Fruit fly (Drosophila melanogaster) whole organism, embryonic: Measurements from ENCODE around the gene CG11811.

ENCODE experiments used
- Atf-2 ChIP-seq: fragments of 200-800 bp; sonication (Bioruptor generic); optimal IDR thresholded peaks from 2 replicates; lab custom pipeline; 2016; ENCODE audit warnings: missing biosample characterization, missing genetic modification characterization
- CG10321 ChIP-seq: fragments of 200-800 bp; sonication (Bioruptor generic); IDR thresholded peaks from 2 replicates; pipeline ENCODE4 v1.3.6; 2022; ENCODE audit warnings: missing biosample characterization, missing genetic modification characterization
- CG11695 ChIP-seq: fragments of 200-800 bp; sonication (Bioruptor generic); IDR thresholded peaks from 3 replicates; pipeline ENCODE4 v1.3.6; 2022; ENCODE audit warnings: missing biosample characterization, missing genetic modification characterization
- CG12744 ChIP-seq: fragments of 200-800 bp; sonication (Bioruptor generic); optimal IDR thresholded peaks from 2 replicates; lab custom pipeline; 2016; ENCODE audit warnings: missing biosample characterization, missing genetic modification characterization
- CG13296 ChIP-seq: fragments of 200-800 bp; sonication (Bioruptor generic); optimal IDR thresholded peaks from 3 replicates; lab custom pipeline; 2018; ENCODE audit warnings: missing biosample characterization, mild to moderate bottlenecking, missing genetic modification characterization
- CG13894 ChIP-seq: fragments of 200-800 bp; sonication (Bioruptor generic); optimal IDR thresholded peaks from 3 replicates; lab custom pipeline; 2018; ENCODE audit warnings: missing biosample characterization, mild to moderate bottlenecking, missing genetic modification characterization, moderate library complexity
- CG14860 ChIP-seq: fragments of 200-800 bp; sonication (Bioruptor generic); IDR thresholded peaks from 3 replicates; pipeline ENCODE4 v1.3.6; 2022; ENCODE audit warnings: missing biosample characterization, missing genetic modification characterization; ENCODE audit not compliant: partially characterized antibody
- CG15696 ChIP-seq: fragments of 200-800 bp; sonication (Bioruptor generic); optimal IDR thresholded peaks from 2 replicates; lab custom pipeline; 2019; ENCODE audit warnings: missing biosample characterization, mild to moderate bottlenecking, missing genetic modification characterization, moderate library complexity
- CG1647 ChIP-seq: fragments of 200-800 bp; sonication (Bioruptor generic); optimal IDR thresholded peaks from 3 replicates; lab custom pipeline; 2016; ENCODE audit warnings: missing biosample characterization, missing genetic modification characterization
- CG1832 ChIP-seq: fragments of 200-800 bp; sonication (Bioruptor generic); optimal IDR thresholded peaks from 2 replicates; lab custom pipeline; 2017; ENCODE audit warnings: missing biosample characterization, mild to moderate bottlenecking, missing genetic modification characterization, inconsistent platforms
- CG2875 ChIP-seq: fragments of 200-800 bp; sonication (Bioruptor generic); optimal IDR thresholded peaks from 2 replicates; lab custom pipeline; 2017; ENCODE audit warnings: missing biosample characterization, mild to moderate bottlenecking, missing genetic modification characterization, missing genetic modification reagents
- CG31224 ChIP-seq: fragments of 200-800 bp; sonication (Bioruptor generic); IDR thresholded peaks from 2 replicates; pipeline ENCODE4 v1.3.6; 2022; ENCODE audit warnings: missing biosample characterization, missing genetic modification characterization
- CG32532 ChIP-seq: fragments of 200-800 bp; sonication (Bioruptor generic); IDR thresholded peaks from 2 replicates; pipeline ENCODE4 v1.3.6; 2022; ENCODE audit warnings: missing biosample characterization, missing genetic modification characterization
- CG3407 ChIP-seq: fragments of 200-800 bp; sonication (Bioruptor generic); optimal IDR thresholded peaks from 2 replicates; lab custom pipeline; 2018; ENCODE audit warnings: missing biosample characterization, mild to moderate bottlenecking, missing genetic modification characterization
- CG4854 ChIP-seq: fragments of 200-800 bp; sonication (Bioruptor generic); optimal IDR thresholded peaks from 2 replicates; lab custom pipeline; 2016; ENCODE audit warnings: missing biosample characterization, missing genetic modification characterization, inconsistent platforms
- CG5180 ChIP-seq: fragments of 200-800 bp; sonication (Bioruptor generic); optimal IDR thresholded peaks from 3 replicates; lab custom pipeline; 2017; ENCODE audit warnings: missing biosample characterization, missing genetic modification characterization, mild to moderate bottlenecking, moderate library complexity, missing genetic modification reagents
- CG5953 ChIP-seq: fragments of 200-800 bp; sonication (Bioruptor generic); IDR thresholded peaks from 2 replicates; pipeline ENCODE4 v1.3.6; 2022; ENCODE audit warnings: missing biosample characterization, missing genetic modification characterization
- CG6689 ChIP-seq: fragments of 200-800 bp; sonication (Bioruptor generic); IDR thresholded peaks from 2 replicates; pipeline ENCODE4 v1.3.6; 2022; ENCODE audit warnings: missing biosample characterization, missing genetic modification characterization
- CG6765 ChIP-seq: fragments of 200-800 bp; sonication (Bioruptor generic); optimal IDR thresholded peaks from 3 replicates; lab custom pipeline; 2017; ENCODE audit warnings: missing biosample characterization, mild to moderate bottlenecking, missing genetic modification characterization
- CG7963 ChIP-seq: fragments of 200-800 bp; sonication (Bioruptor generic); IDR thresholded peaks from 3 replicates; pipeline ENCODE4 v1.3.6; 2022; ENCODE audit warnings: missing biosample characterization, missing genetic modification characterization; ENCODE audit not compliant: partially characterized antibody
- CG7987 ChIP-seq: fragments of 200-800 bp; sonication (Bioruptor generic); optimal IDR thresholded peaks from 2 replicates; lab custom pipeline; 2018; ENCODE audit warnings: missing biosample characterization, mild to moderate bottlenecking, missing genetic modification characterization, moderate library complexity
- CG9609 ChIP-seq: fragments of 200-800 bp; sonication (Bioruptor generic); optimal IDR thresholded peaks from 3 replicates; lab custom pipeline; 2016; ENCODE audit warnings: missing biosample characterization, missing genetic modification characterization
- CG9817 ChIP-seq: fragments of 200-800 bp; sonication (Bioruptor generic); optimal IDR thresholded peaks from 2 replicates; lab custom pipeline; 2018; ENCODE audit warnings: missing biosample characterization, mild to moderate bottlenecking, missing genetic modification characterization, moderate library complexity
- Dbx ChIP-seq: fragments of 200-800 bp; sonication (Bioruptor generic); IDR thresholded peaks from 3 replicates; pipeline ENCODE4 v1.3.6; 2022; ENCODE audit warnings: missing biosample characterization, missing genetic modification characterization
- GATAe ChIP-seq: fragments of 200-800 bp; sonication (Bioruptor generic); conservative IDR thresholded peaks from 2 replicates; pipeline ENCODE4 v1.3.6; 2022; ENCODE audit warnings: missing biosample characterization, missing genetic modification characterization
- Hand ChIP-seq: fragments of 200-800 bp; sonication (Bioruptor generic); optimal IDR thresholded peaks from 2 replicates; lab custom pipeline; 2017; ENCODE audit warnings: mild to moderate bottlenecking, missing biosample characterization, missing genetic modification reagents, missing genetic modification characterization
- Pdp1 ChIP-seq, 2 experiments: fragments of 200-800 bp; sonication (Bioruptor generic); optimal IDR thresholded peaks; 3 replicates each; lab custom pipeline; 2016; ENCODE audit warnings: missing biosample characterization in 2 of 2, missing genetic modification characterization in 2 of 2, mild to moderate bottlenecking in 1 of 2, moderate library complexity in 1 of 2
- Poxn ChIP-seq: fragments of 200-800 bp; sonication (Bioruptor generic); IDR thresholded peaks from 2 replicates; pipeline ENCODE4 v1.3.6; 2022; ENCODE audit warnings: missing biosample characterization, missing genetic modification characterization
- Ssrp ChIP-seq: fragments of 200-800 bp; sonication (Bioruptor generic); optimal IDR thresholded peaks from 2 replicates; lab custom pipeline; 2018; ENCODE audit warnings: missing biosample characterization, mild to moderate bottlenecking, missing genetic modification characterization, moderate library complexity
- Stat92E ChIP-seq, 3 experiments: fragments of >200 bp in 2 of 3; fragments of 200-800 bp in 1 of 3; sonication (Bioruptor generic) in 1 of 3; optimal IDR thresholded peaks; 2 replicates each; lab custom pipeline; 2017 to 2019; ENCODE audit warnings: missing biosample characterization in 3 of 3, missing genetic modification characterization in 3 of 3, mild to moderate bottlenecking in 1 of 3, moderate library complexity in 1 of 3
- bab2 ChIP-seq: fragments of 200-800 bp; sonication (Bioruptor generic); optimal IDR thresholded peaks from 2 replicates; lab custom pipeline; 2016; ENCODE audit warnings: missing biosample characterization, missing genetic modification characterization
- chif ChIP-seq, 2 experiments: fragments of 200-800 bp; sonication (Bioruptor generic); optimal IDR thresholded peaks; 3 replicates each; lab custom pipeline; 2016; ENCODE audit warnings: missing biosample characterization in 2 of 2, missing genetic modification characterization in 2 of 2
- chinmo ChIP-seq: fragments of 200-800 bp; sonication (Bioruptor generic); IDR thresholded peaks from 4 replicates; pipeline ENCODE4 v1.3.6; 2022; ENCODE audit warnings: missing biosample characterization, missing genetic modification characterization; ENCODE audit not compliant: partially characterized antibody
- esg ChIP-seq: fragments of 200-800 bp; sonication (Bioruptor generic); conservative IDR thresholded peaks from 2 replicates; pipeline ENCODE4 v1.3.6; 2022; ENCODE audit warnings: missing biosample characterization, missing genetic modification characterization
- fd96Cb ChIP-seq: fragments of 200-800 bp; sonication (Bioruptor generic); optimal IDR thresholded peaks from 2 replicates; lab custom pipeline; 2018; ENCODE audit warnings: missing biosample characterization, mild to moderate bottlenecking, missing genetic modification characterization, moderate library complexity
- jing ChIP-seq: fragments of 200-800 bp; sonication (Bioruptor generic); optimal IDR thresholded peaks from 2 replicates; lab custom pipeline; 2018; ENCODE audit warnings: missing biosample characterization, mild to moderate bottlenecking, missing genetic modification characterization
- ken ChIP-seq: fragments of 200-800 bp; sonication (Bioruptor generic); IDR thresholded peaks from 3 replicates; pipeline ENCODE4 v1.3.6; 2022; ENCODE audit warnings: missing biosample characterization, missing genetic modification characterization
- lov ChIP-seq, 2 experiments: fragments of 200-800 bp in 1 of 2; fragments of >200 bp in 1 of 2; sonication (Bioruptor generic) in 1 of 2; IDR thresholded peaks in 1 of 2; optimal IDR thresholded peaks in 1 of 2; 2 replicates in 1 of 2; 3 replicates in 1 of 2; pipeline versions ENCODE4 v1.3.6 to Lab custom; 2017 to 2022; ENCODE audit warnings: missing biosample characterization in 1 of 2, missing genetic modification characterization in 1 of 2
- maf-S ChIP-seq: fragments of 200-800 bp; sonication (Bioruptor generic); optimal IDR thresholded peaks from 2 replicates; lab custom pipeline; 2016; ENCODE audit warnings: missing biosample characterization, missing genetic modification characterization
- salm ChIP-seq: fragments of 200-800 bp; sonication (Bioruptor generic); optimal IDR thresholded peaks from 2 replicates; lab custom pipeline; 2018; ENCODE audit warnings: missing biosample characterization, mild to moderate bottlenecking, missing genetic modification characterization
- sd ChIP-seq: fragments of 200-800 bp; sonication (Bioruptor generic); optimal IDR thresholded peaks from 3 replicates; lab custom pipeline; 2018; ENCODE audit warnings: missing biosample characterization, mild to moderate bottlenecking, missing genetic modification characterization, moderate library complexity
- sr ChIP-seq: fragments of 200-800 bp; sonication (Bioruptor generic); IDR thresholded peaks from 3 replicates; pipeline ENCODE4 v1.3.6; 2022; ENCODE audit warnings: missing biosample characterization, missing genetic modification characterization
- stc ChIP-seq: fragments of 200-800 bp; sonication (Bioruptor generic); IDR thresholded peaks from 2 replicates; pipeline ENCODE4 v1.3.6; 2022; ENCODE audit warnings: missing biosample characterization, missing genetic modification characterization
- stwl ChIP-seq: fragments of 200-800 bp; sonication (Bioruptor generic); optimal IDR thresholded peaks from 3 replicates; lab custom pipeline; 2018; ENCODE audit warnings: missing biosample characterization, mild to moderate bottlenecking, missing genetic modification characterization, moderate library complexity
- sug ChIP-seq: fragments of 200-800 bp; optimal IDR thresholded peaks from 2 replicates; lab custom pipeline; 2019; ENCODE audit warnings: missing biosample characterization, mild to moderate bottlenecking, missing genetic modification characterization, moderate library complexity
- tap ChIP-seq: fragments of 200-800 bp; optimal IDR thresholded peaks from 3 replicates; lab custom pipeline; 2019; ENCODE audit warnings: missing biosample characterization, mild to moderate bottlenecking, missing genetic modification characterization, moderate library complexity
- vvl ChIP-seq: fragments of 200-800 bp; sonication (Bioruptor generic); IDR thresholded peaks from 2 replicates; pipeline ENCODE4 v1.3.6; 2022; ENCODE audit warnings: missing biosample characterization, missing genetic modification characterization
- z ChIP-seq: fragments of 200-800 bp; sonication (Bioruptor generic); IDR thresholded peaks from 3 replicates; pipeline ENCODE4 v1.3.6; 2022; ENCODE audit warnings: missing biosample characterization, missing genetic modification characterization
- zfh2 ChIP-seq: fragments of 200-800 bp; sonication (Bioruptor generic); optimal IDR thresholded peaks from 2 replicates; lab custom pipeline; 2016; ENCODE audit warnings: missing biosample characterization, missing genetic modification characterization

Gene CG11811

dm6 chr3L:10741120-10741519 is 50.3 kb downstream of the CG11811 start (continued):
- TF ChIP-seq GATAe (GFP tag; lab: Robert Waterston, UW) (no peak), lov (optimal IDR thresholded peaks at IDR 0.05; lab: Kevin White, UChicago) (no peak), lov (GFP tag; IDR thresholded peaks at IDR 0.05; lab: Robert Waterston, UW) (0 out of 3 replicates have a peak, but pooled peaks have one; percentile 30), CG1647 (no peak), Dbx (GFP tag; lab: Robert Waterston, UW) (0 out of 3 replicates have a peak, but pooled peaks have one; percentile 17), Atf-2 (GFP tag; lab: Kevin White, UChicago) (no peak), zfh2 (GFP tag; lab: Kevin White, UChicago) (no peak), chif (GFP tag; optimal IDR thresholded peaks at IDR 0.05; lab: Kevin White, UChicago) (no peak), tap (tag; lab: Kevin White, UChicago) (peak; percentile 8), Poxn (GFP tag; lab: Robert Waterston, UW) (no peak), CG5953 (peak; percentile 71; the same call in 1 of the 2 replicates), vvl (0 out of 2 replicates have a peak, but pooled peaks have one; percentile 14), chinmo (GFP tag; lab: Robert Waterston, UW) (peak; percentile 61; the same call in 1 of the 4 replicates), Stat92E (GFP tag; optimal IDR thresholded peaks at IDR 0.05; lab: Kevin White, UChicago) (no peak), z (GFP tag; lab: Robert Waterston, UW) (peak; percentile 63; the same call in 2 of the 3 replicates), Ssrp (tag; lab: Kevin White, UChicago) (no peak), sr (peak; percentile 47; the same call in 1 of the 3 replicates), CG7987 (GFP tag; lab: Kevin White, UChicago) (peak; percentile 6), CG6765 (GFP tag; lab: Kevin White, UChicago) (no peak), CG15696 (tag; lab: Kevin White, UChicago) (no peak), esg (GFP tag; lab: Robert Waterston, UW) (no peak), CG10321 (GFP tag; lab: Robert Waterston, UW) (no peak), CG13894 (no peak), CG1832 (GFP tag; lab: Kevin White, UChicago) (no peak), jing (GFP tag; lab: Kevin White, UChicago) (no peak), maf-S (GFP tag; lab: Kevin White, UChicago) (no peak), CG3407 (GFP tag; lab: Kevin White, UChicago) (peak; percentile 40), sug (no peak), CG4854 (GFP tag; lab: Kevin White, UChicago) (no peak), Hand (no peak), CG12744 (no peak), Pdp1 (GFP tag; optimal IDR thresholded peaks at IDR 0.05; lab: Kevin White, UChicago) (no peak), sd (tag; lab: Kevin White, UChicago) (no peak), CG2875 (GFP tag; lab: Kevin White, UChicago) (peak; percentile 38), CG11695 (no peak), CG6689 (GFP tag; lab: Robert Waterston, UW) (0 out of 2 replicates have a peak, but pooled peaks have one; percentile 29), stwl (no peak), bab2 (GFP tag; lab: Kevin White, UChicago) (peak; percentile 44), CG13296 (no peak), CG5180 (GFP tag; lab: Kevin White, UChicago) (peak; percentile 4), salm (tag; lab: Kevin White, UChicago) (peak; percentile 26), stc (GFP tag; lab: Robert Waterston, UW) (peak; percentile 44; the same call in 1 of the 2 replicates), CG32532 (GFP tag; lab: Robert Waterston, UW) (peak; percentile 44; the same call in 1 of the 2 replicates), fd96Cb (no peak), CG9609 (GFP tag; lab: Kevin White, UChicago) (no peak), ken (GFP tag; lab: Robert Waterston, UW) (0 out of 3 replicates have a peak, but pooled peaks have one; percentile 41), CG31224 (GFP tag; lab: Robert Waterston, UW) (peak; percentile 20; the same call in 1 of the 2 replicates), CG7963 (GFP tag; lab: Robert Waterston, UW) (no peak), CG14860 (GFP tag; lab: Robert Waterston, UW) (no peak), CG9817 (tag; lab: Kevin White, UChicago) (no peak)
